Worm (Caenorhabditis elegans) whole organism, L1 larva: ENCODE results near the gene slc-17.3.

Experiments
- elt-3 ChIP-seq, 6 experiments: fragments of 150-350 bp in 1 of 6; sonication (generic microtip); optimal IDR thresholded peaks; 2 replicates each; lab custom pipeline; 2017 to 2018; ENCODE audit warnings: missing biosample characterization in 6 of 6, missing genetic modification characterization in 6 of 6, inconsistent platforms in 1 of 6
- fos-1 ChIP-seq: fragments of 150-350 bp; optimal IDR thresholded peaks from 2 replicates; lab custom pipeline; 2014; ENCODE audit warnings: missing biosample characterization, missing genetic modification characterization

DNA sequence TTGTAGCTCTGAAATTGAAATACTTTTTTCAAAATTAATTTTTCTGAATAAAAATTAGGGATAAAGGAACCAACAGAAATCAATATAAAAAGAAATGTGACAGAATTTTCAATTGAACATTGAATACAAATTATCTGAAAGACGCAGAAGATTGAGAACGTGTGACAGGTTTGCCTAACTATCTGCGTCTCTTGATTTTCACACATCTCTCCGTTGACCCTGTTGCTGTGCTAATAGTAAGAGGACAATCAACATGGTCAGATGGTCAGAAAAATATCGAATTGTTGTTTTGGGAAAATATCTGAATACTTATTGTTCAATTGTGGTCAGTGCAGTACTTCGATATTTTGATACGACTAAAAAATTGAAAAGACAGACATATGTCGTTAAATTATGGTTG lies 46.5 kb upstream of the slc-17.3 start, which contains the start of gene ZK688.7:
- TF ChIP-seq fos-1 (no peak), elt-3 (tag; optimal IDR thresholded peaks at IDR 0.05; lab: Kevin White, UChicago) (peak in 1 of 6 experiments; percentile 63)
